Worm (Caenorhabditis elegans): ENCODE measurements around the gene K02E11.6.

Gene K02E11.6

DNA sequence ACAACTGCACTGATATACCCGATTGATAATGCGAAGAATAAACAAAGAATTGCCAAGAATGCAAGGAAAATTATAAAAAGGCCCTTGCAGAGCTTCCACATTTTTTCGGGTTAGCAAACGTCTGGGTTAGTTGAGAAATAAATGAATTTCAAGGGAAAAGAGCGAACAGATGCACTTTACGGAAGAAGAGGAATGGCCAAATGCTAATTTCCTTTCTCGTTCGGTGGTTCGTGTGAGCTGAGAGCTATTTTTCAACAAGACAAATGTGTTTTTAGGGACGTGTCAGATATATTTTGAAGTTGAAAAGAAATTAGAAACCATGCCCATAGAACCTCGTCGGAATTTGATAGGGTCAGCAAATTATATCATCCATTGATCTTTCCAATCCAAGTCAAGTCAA lies 12.2 kb downstream of the K02E11.6 start, which contains the start of gene F40G12.2:
Gene F40G12.2 (minus strand): TSS at position 101 of the 400 bp plus-strand sequence.
- TF ChIP-seq C06A6.2 (GFP tag; conservative IDR thresholded peaks at IDR 0.05): no peak
- TF ChIP-seq tbx-9 (tag; optimal IDR thresholded peaks at IDR 0.05; ENCODE audit: borderline replicate concordance): no peak
- no peak for TF ChIP-seq mxl-1 (tag; optimal IDR thresholded peaks at IDR 0.05)
- no peak for TF ChIP-seq bed-2 (GFP tag; IDR thresholded peaks at IDR 0.05)
- no peak for TF ChIP-seq snpc-1.1 (tag; optimal IDR thresholded peaks at IDR 0.05; ENCODE audit: insufficient read depth)
- TF ChIP-seq aptf-3 (GFP tag; IDR thresholded peaks at IDR 0.05): no peak
- no peak for TF ChIP-seq rpc-1 (optimal IDR thresholded peaks at IDR 0.05)
- no peak for TF ChIP-seq rpc-1 (tag; optimal IDR thresholded peaks at IDR 0.05)

DNA sequence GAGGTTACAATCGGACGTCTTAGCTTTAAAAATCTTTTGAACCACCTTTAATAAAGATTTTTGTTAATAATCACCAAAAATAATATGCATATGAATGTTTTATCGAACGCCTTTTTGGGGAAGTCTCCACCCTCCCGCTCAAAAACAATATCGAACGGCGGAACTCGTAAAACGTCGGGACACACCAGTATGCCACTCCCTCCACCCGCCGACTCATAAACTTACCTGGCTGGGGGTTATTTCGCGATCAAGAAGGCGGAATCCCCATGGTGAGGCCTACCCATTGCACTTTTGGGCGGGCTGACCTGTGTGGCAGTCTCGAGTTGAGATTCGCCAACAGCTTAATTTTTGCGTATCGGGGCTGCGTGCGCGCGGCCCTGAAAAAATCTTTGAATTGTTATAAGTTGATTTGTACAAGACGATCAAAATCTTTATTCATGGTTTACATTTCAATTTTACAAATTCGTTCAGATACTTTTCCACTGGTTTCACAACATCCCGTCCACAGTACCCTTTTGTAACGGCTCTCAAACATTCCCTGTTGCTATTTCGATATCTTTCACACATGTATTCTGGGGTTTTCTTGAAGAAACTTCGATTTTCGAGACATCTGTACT lies 18.8 kb downstream of the K02E11.6 start:
- TF ChIP-seq hsf-1 (GFP tag; IDR thresholded peaks at IDR 0.05): peak; percentile 59; the same call in 1 of the 2 replicates
- peak; percentile 79 for TF ChIP-seq snpc-3.4 (tag; optimal IDR thresholded peaks at IDR 0.05)
- TF ChIP-seq atf-7 (tag; optimal IDR thresholded peaks at IDR 0.05): no peak
- peak; percentile 76 for TF ChIP-seq rcor-1 (GFP tag; IDR thresholded peaks at IDR 0.05)
- TF ChIP-seq snpc-1.1 (tag; optimal IDR thresholded peaks at IDR 0.05; ENCODE audit: insufficient read depth): peak; percentile 92
- peak; percentile 59 for TF ChIP-seq snpc-1.3 (tag; optimal IDR thresholded peaks at IDR 0.05; ENCODE audit: insufficient read depth)
- 0 out of 2 replicates have a peak, but pooled peaks have one; percentile 15 for TF ChIP-seq madf-8 (GFP tag; conservative IDR thresholded peaks at IDR 0.05)
- TF ChIP-seq dpl-1 (GFP tag; optimal IDR thresholded peaks at IDR 0.05): no peak
- TF ChIP-seq madf-6 (GFP tag; IDR thresholded peaks at IDR 0.05): peak; percentile 72
- TF ChIP-seq hmg-1.2 (GFP tag; IDR thresholded peaks at IDR 0.05): peak; percentile 59; the same call in 1 of the 2 replicates
- TF ChIP-seq unc-62 (GFP tag; optimal IDR thresholded peaks at IDR 0.05): no peak
- TF ChIP-seq tbp1 (GFP tag; optimal IDR thresholded peaks at IDR 0.05): peak; percentile 23
- TF ChIP-seq him-1 (tag; optimal IDR thresholded peaks at IDR 0.05): peak; percentile 90
- TF ChIP-seq D2030.7 (GFP tag; IDR thresholded peaks at IDR 0.05): peak; percentile 81
- 0 out of 2 replicates have a peak, but pooled peaks have one; percentile 5 for TF ChIP-seq ztf-28 (GFP tag; IDR thresholded peaks at IDR 0.05)
- peak; percentile 4 for TF ChIP-seq die-1 (tag; optimal IDR thresholded peaks at IDR 0.05)
- no peak for TF ChIP-seq ZK185.1 (tag; optimal IDR thresholded peaks at IDR 0.05; ENCODE audit: poor library complexity, severe bottlenecking)
- no peak for TF ChIP-seq somi-1 (GFP tag; optimal IDR thresholded peaks at IDR 0.05)
- TF ChIP-seq F33H1.4 (GFP tag; IDR thresholded peaks at IDR 0.05): peak; percentile 38; the same call in 1 of the 2 replicates
- TF ChIP-seq lin-26 (GFP tag; IDR thresholded peaks at IDR 0.05): 0 out of 2 replicates have a peak, but pooled peaks have one; percentile 38
- no peak for TF ChIP-seq ama-1 (optimal IDR thresholded peaks at IDR 0.05)
- TF ChIP-seq ama-1 (GFP tag; optimal IDR thresholded peaks at IDR 0.05): no peak
- peak; percentile 30 for TF ChIP-seq hrde-1 (tag; optimal IDR thresholded peaks at IDR 0.05; ENCODE audit: borderline replicate concordance)
- peak; percentile 47; the same call in 1 of the 2 replicates for TF ChIP-seq ceh-100 (GFP tag; IDR thresholded peaks at IDR 0.05)
- no peak for TF ChIP-seq efl-1 (GFP tag; optimal IDR thresholded peaks at IDR 0.05)
- TF ChIP-seq ztf-18 (tag; optimal IDR thresholded peaks at IDR 0.05): no peak
- peak; percentile 29; the same call in 1 of the 2 replicates for TF ChIP-seq pbrm-1 (GFP tag; IDR thresholded peaks at IDR 0.05)
- peak; percentile 73 for TF ChIP-seq attf-6 (GFP tag; IDR thresholded peaks at IDR 0.05)
- peak; percentile 11 for TF ChIP-seq xnd-1 (tag; optimal IDR thresholded peaks at IDR 0.05)
- TF ChIP-seq F49E8.2 (tag; optimal IDR thresholded peaks at IDR 0.05; ENCODE audit: insufficient read depth): peak; percentile 23
- peak; percentile 26 for TF ChIP-seq sptf-2 (GFP tag; optimal IDR thresholded peaks at IDR 0.05)
- TF ChIP-seq K12H6.12 (tag; optimal IDR thresholded peaks at IDR 0.05): no peak
- TF ChIP-seq snpc-4 (GFP tag; optimal IDR thresholded peaks at IDR 0.05): peak; percentile 92
- peak; percentile 82 to 96 (median 93) for TF ChIP-seq snpc-4 (tag; optimal IDR thresholded peaks at IDR 0.05)
- TF ChIP-seq tlf-1 (GFP tag; optimal IDR thresholded peaks at IDR 0.05): no peak
- peak; percentile 48 for TF ChIP-seq lsl-1 (GFP tag; optimal IDR thresholded peaks at IDR 0.05)
- no peak for TF ChIP-seq nfyb-1 (GFP tag; IDR thresholded peaks at IDR 0.05)
- TF ChIP-seq aptf-2 (GFP tag; conservative IDR thresholded peaks at IDR 0.05): 0 out of 2 replicates have a peak, but pooled peaks have one; percentile 31
- TF ChIP-seq sdz-38 (tag; optimal IDR thresholded peaks at IDR 0.05): no peak
